Fruit fly (Drosophila melanogaster) whole organism, prepupa: ENCODE data around the gene Act87E.
A peak's percentile ranks its signal among the peaks of the same experiment; 100 is the strongest.

Experiments used
- CG16779 ChIP-seq: fragments of 200-800 bp; sonication (Bioruptor generic); optimal IDR thresholded peaks from 3 replicates; lab custom pipeline; 2017; ENCODE audit warnings: missing biosample characterization, mild to moderate bottlenecking, missing genetic modification characterization
- CG3032 ChIP-seq: fragments of 200-800 bp; optimal IDR thresholded peaks from 2 replicates; lab custom pipeline; 2019; ENCODE audit warnings: missing biosample characterization, mild to moderate bottlenecking, missing genetic modification characterization, moderate library complexity
- CG31627 ChIP-seq: fragments of 200-800 bp; sonication (Bioruptor generic); optimal IDR thresholded peaks from 3 replicates; lab custom pipeline; 2016; ENCODE audit warnings: missing biosample characterization, missing genetic modification characterization
- CG3919 ChIP-seq: fragments of 200-800 bp; sonication (Bioruptor generic); optimal IDR thresholded peaks from 3 replicates; lab custom pipeline; 2016; ENCODE audit warnings: missing biosample characterization, missing genetic modification characterization
- CG6854 ChIP-seq: fragments of 200-800 bp; sonication (Bioruptor generic); optimal IDR thresholded peaks from 2 replicates; lab custom pipeline; 2017; ENCODE audit warnings: missing biosample characterization, mild to moderate bottlenecking, missing genetic modification characterization
- Hr39 ChIP-seq: fragments of 200-800 bp; sonication (Bioruptor generic); optimal IDR thresholded peaks from 2 replicates; lab custom pipeline; 2016; ENCODE audit warnings: missing biosample characterization, missing genetic modification characterization
- Met ChIP-seq: fragments of 200-800 bp; sonication (Bioruptor generic); optimal IDR thresholded peaks from 3 replicates; lab custom pipeline; 2016; ENCODE audit warnings: missing biosample characterization, missing genetic modification characterization
- achi ChIP-seq: fragments of 200-800 bp; sonication (Bioruptor generic); optimal IDR thresholded peaks from 3 replicates; lab custom pipeline; 2016; ENCODE audit warnings: missing biosample characterization, missing genetic modification characterization
- cyc ChIP-seq: fragments of 200-800 bp; sonication (Bioruptor generic); optimal IDR thresholded peaks from 3 replicates; lab custom pipeline; 2016; ENCODE audit warnings: missing biosample characterization, missing genetic modification characterization
- net ChIP-seq: fragments of 200-800 bp; sonication (Bioruptor generic); optimal IDR thresholded peaks from 3 replicates; lab custom pipeline; 2016; ENCODE audit warnings: missing biosample characterization, missing genetic modification characterization
- ss ChIP-seq, 2 experiments: fragments of 200-800 bp; sonication (Bioruptor generic); optimal IDR thresholded peaks; 2 replicates in 1 of 2; 3 replicates in 1 of 2; lab custom pipeline; 2017 to 2018; ENCODE audit warnings: mild to moderate bottlenecking in 2 of 2, missing biosample characterization in 2 of 2, missing genetic modification characterization in 2 of 2, moderate library complexity in 1 of 2

DNA sequence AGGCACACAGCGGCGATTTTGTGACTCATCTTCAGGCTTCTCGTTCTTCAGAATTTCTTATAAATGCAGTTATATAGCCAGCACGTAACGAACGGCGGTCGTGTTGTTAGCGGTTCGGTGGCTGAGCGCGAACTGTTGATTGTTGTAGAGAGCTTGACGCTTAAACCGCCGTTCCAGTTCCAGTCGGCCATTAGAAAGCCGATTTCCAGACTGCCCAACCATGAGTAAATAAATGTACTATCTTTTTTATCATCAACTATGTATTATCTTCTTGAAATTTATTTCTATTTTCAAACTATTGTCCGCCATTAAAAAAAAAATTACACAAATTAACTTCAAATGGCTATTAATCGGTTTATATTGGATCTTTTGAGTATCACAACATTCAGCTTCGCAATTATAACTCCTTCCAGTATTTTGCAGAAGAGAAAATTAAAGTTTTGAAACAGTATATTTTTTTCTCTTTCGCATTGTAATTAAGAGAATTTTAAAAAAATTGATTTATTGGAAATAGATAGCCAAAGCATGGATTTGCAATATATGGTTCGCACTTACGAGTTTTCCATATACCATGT is 24.0 kb upstream of the Act87E start, which contains the start of gene GILT1:
- no peak for TF ChIP-seq ss (GFP tag; optimal IDR thresholded peaks at IDR 0.05; lab: Kevin White, UChicago)
- no peak for TF ChIP-seq Hr39 (GFP tag; lab: Kevin White, UChicago)
- TF ChIP-seq achi (GFP tag; lab: Kevin White, UChicago) = no peak
- TF ChIP-seq Met = no peak
- TF ChIP-seq net (GFP tag; lab: Kevin White, UChicago) = no peak
- peak; percentile 24 for TF ChIP-seq CG3919
- TF ChIP-seq CG3032 (tag; lab: Kevin White, UChicago) = no peak
- TF ChIP-seq cyc (GFP tag; lab: Kevin White, UChicago) = no peak
- peak; percentile 44 for TF ChIP-seq CG6854
- TF ChIP-seq CG16779 = no peak
- TF ChIP-seq CG31627 = no peak
